Fruit fly (Drosophila melanogaster) whole organism, prepupa: ENCODE results near the gene CG5989.

ENCODE experiments used
- CG10631 ChIP-seq: fragments of 200-800 bp; sonication (Bioruptor generic); optimal IDR thresholded peaks from 2 replicates; lab custom pipeline; 2016; ENCODE audit warnings: missing biosample characterization, missing genetic modification characterization
- CG10669 ChIP-seq: fragments of 200-800 bp; sonication (Bioruptor generic); optimal IDR thresholded peaks from 3 replicates; lab custom pipeline; 2018; ENCODE audit warnings: missing biosample characterization, mild to moderate bottlenecking, missing genetic modification characterization, moderate library complexity
- CG11294 ChIP-seq: fragments of 200-800 bp; sonication (Bioruptor generic); IDR thresholded peaks from 2 replicates; pipeline ENCODE4 v1.3.6; 2022; ENCODE audit warnings: missing biosample characterization, missing genetic modification characterization
- CG11762 ChIP-seq: fragments of 200-800 bp; sonication (Bioruptor generic); optimal IDR thresholded peaks from 3 replicates; lab custom pipeline; 2016; ENCODE audit warnings: missing biosample characterization, missing genetic modification characterization; ENCODE audit not compliant: insufficient read depth
- CG11902 ChIP-seq: fragments of 200-800 bp; sonication (Bioruptor generic); optimal IDR thresholded peaks from 3 replicates; lab custom pipeline; 2016; ENCODE audit warnings: missing biosample characterization, missing genetic modification characterization
- CG1621 ChIP-seq: fragments of 200-800 bp; sonication (Bioruptor generic); optimal IDR thresholded peaks from 3 replicates; lab custom pipeline; 2018; ENCODE audit warnings: missing biosample characterization, mild to moderate bottlenecking, missing genetic modification characterization
- CG16779 ChIP-seq: fragments of 200-800 bp; sonication (Bioruptor generic); optimal IDR thresholded peaks from 3 replicates; lab custom pipeline; 2017; ENCODE audit warnings: missing biosample characterization, mild to moderate bottlenecking, missing genetic modification characterization
- CG3032 ChIP-seq: fragments of 200-800 bp; optimal IDR thresholded peaks from 2 replicates; lab custom pipeline; 2019; ENCODE audit warnings: missing biosample characterization, mild to moderate bottlenecking, missing genetic modification characterization, moderate library complexity
- CG32006 ChIP-seq: fragments of 200-800 bp; sonication (Bioruptor generic); optimal IDR thresholded peaks from 3 replicates; lab custom pipeline; 2017; ENCODE audit warnings: missing biosample characterization, mild to moderate bottlenecking, missing genetic modification characterization
- CG3919 ChIP-seq: fragments of 200-800 bp; sonication (Bioruptor generic); optimal IDR thresholded peaks from 3 replicates; lab custom pipeline; 2016; ENCODE audit warnings: missing biosample characterization, missing genetic modification characterization
- CG4318 ChIP-seq: fragments of 200-800 bp; sonication (Bioruptor generic); optimal IDR thresholded peaks from 3 replicates; lab custom pipeline; 2017; ENCODE audit warnings: missing biosample characterization, mild to moderate bottlenecking, missing genetic modification characterization
- CG6276 ChIP-seq: fragments of 200-800 bp; sonication (Bioruptor generic); optimal IDR thresholded peaks from 2 replicates; lab custom pipeline; 2017; ENCODE audit warnings: missing biosample characterization, mild to moderate bottlenecking, missing genetic modification characterization
- CG6792 ChIP-seq: fragments of 200-800 bp; sonication (Bioruptor generic); optimal IDR thresholded peaks from 3 replicates; lab custom pipeline; 2016; ENCODE audit warnings: missing biosample characterization, missing genetic modification characterization
- CG6808 ChIP-seq: fragments of 200-800 bp; sonication (Bioruptor generic); optimal IDR thresholded peaks from 3 replicates; lab custom pipeline; 2017; ENCODE audit warnings: missing biosample characterization, missing genetic modification characterization, mild to moderate bottlenecking, moderate library complexity, missing genetic modification reagents
- CG6854 ChIP-seq: fragments of 200-800 bp; sonication (Bioruptor generic); optimal IDR thresholded peaks from 2 replicates; lab custom pipeline; 2017; ENCODE audit warnings: missing biosample characterization, mild to moderate bottlenecking, missing genetic modification characterization
- CG7368 ChIP-seq: fragments of 200-800 bp; sonication (Bioruptor generic); optimal IDR thresholded peaks from 3 replicates; lab custom pipeline; 2016; ENCODE audit warnings: missing biosample characterization, missing genetic modification characterization
- CG8119 ChIP-seq: fragments of 200-800 bp; sonication (Bioruptor generic); IDR thresholded peaks from 3 replicates; pipeline ENCODE4 v1.3.6; 2022; ENCODE audit warnings: missing biosample characterization, missing genetic modification characterization
- CG8319 ChIP-seq: fragments of 200-800 bp; sonication (Bioruptor generic); optimal IDR thresholded peaks from 3 replicates; lab custom pipeline; 2016; ENCODE audit warnings: missing biosample characterization, missing genetic modification characterization
- CG8632 ChIP-seq: fragments of 200-800 bp; sonication (Bioruptor generic); optimal IDR thresholded peaks from 3 replicates; lab custom pipeline; 2016; ENCODE audit warnings: missing biosample characterization, missing genetic modification characterization
- Eip75B ChIP-seq: fragments of 200-800 bp; sonication (Bioruptor generic); optimal IDR thresholded peaks from 3 replicates; lab custom pipeline; 2016; ENCODE audit warnings: missing biosample characterization, missing genetic modification characterization
- Eip78C ChIP-seq: fragments of 200-800 bp; sonication (Bioruptor generic); peaks from one replicate; lab custom pipeline; 2016; ENCODE audit warnings: missing biosample characterization, missing genetic modification characterization
- Eip93F ChIP-seq: fragments of 200-800 bp; sonication (Bioruptor generic); optimal IDR thresholded peaks from 2 replicates; lab custom pipeline; 2016; ENCODE audit warnings: missing biosample characterization, mild to moderate bottlenecking, missing genetic modification characterization
- Ets21C ChIP-seq: fragments of 200-800 bp; sonication (Bioruptor generic); optimal IDR thresholded peaks from 3 replicates; lab custom pipeline; 2016; ENCODE audit warnings: missing biosample characterization, missing genetic modification characterization
- Ets96B ChIP-seq: fragments of 200-800 bp; optimal IDR thresholded peaks from 2 replicates; lab custom pipeline; 2019; ENCODE audit warnings: missing biosample characterization, mild to moderate bottlenecking, missing genetic modification characterization, moderate library complexity
- Hr39 ChIP-seq: fragments of 200-800 bp; sonication (Bioruptor generic); optimal IDR thresholded peaks from 2 replicates; lab custom pipeline; 2016; ENCODE audit warnings: missing biosample characterization, missing genetic modification characterization
- Lpt ChIP-seq: fragments of 200-800 bp; sonication (Bioruptor generic); optimal IDR thresholded peaks from 3 replicates; lab custom pipeline; 2016; ENCODE audit warnings: missing biosample characterization, missing genetic modification characterization
- Met ChIP-seq: fragments of 200-800 bp; sonication (Bioruptor generic); optimal IDR thresholded peaks from 3 replicates; lab custom pipeline; 2016; ENCODE audit warnings: missing biosample characterization, missing genetic modification characterization
- OdsH ChIP-seq: fragments of 200-800 bp; sonication (Bioruptor generic); optimal IDR thresholded peaks from 3 replicates; lab custom pipeline; 2016; ENCODE audit warnings: missing biosample characterization, missing genetic modification characterization
- Smox ChIP-seq: fragments of 200-800 bp; sonication (Bioruptor generic); optimal IDR thresholded peaks from 3 replicates; lab custom pipeline; 2016; ENCODE audit warnings: missing biosample characterization, missing genetic modification characterization
- Sox102F ChIP-seq: fragments of 200-800 bp; sonication (Bioruptor generic); optimal IDR thresholded peaks from 2 replicates; lab custom pipeline; 2016; ENCODE audit warnings: missing biosample characterization, mild to moderate bottlenecking, missing genetic modification characterization
- Sox15 ChIP-seq: fragments of 200-800 bp; sonication (Bioruptor generic); optimal IDR thresholded peaks from 3 replicates; lab custom pipeline; 2016; ENCODE audit warnings: missing biosample characterization, missing genetic modification characterization
- achi ChIP-seq: fragments of 200-800 bp; sonication (Bioruptor generic); optimal IDR thresholded peaks from 3 replicates; lab custom pipeline; 2016; ENCODE audit warnings: missing biosample characterization, missing genetic modification characterization
- acj6 ChIP-seq: fragments of 200-800 bp; sonication (Bioruptor generic); optimal IDR thresholded peaks from 3 replicates; lab custom pipeline; 2016; ENCODE audit warnings: missing biosample characterization, missing genetic modification characterization
- cyc ChIP-seq: fragments of 200-800 bp; sonication (Bioruptor generic); optimal IDR thresholded peaks from 3 replicates; lab custom pipeline; 2016; ENCODE audit warnings: missing biosample characterization, missing genetic modification characterization
- dac ChIP-seq: fragments of 200-800 bp; sonication (Bioruptor generic); optimal IDR thresholded peaks from 2 replicates; lab custom pipeline; 2017; ENCODE audit warnings: missing biosample characterization, mild to moderate bottlenecking, missing genetic modification characterization
- dsx ChIP-seq: fragments of 200-800 bp; optimal IDR thresholded peaks from 3 replicates; lab custom pipeline; 2019; ENCODE audit warnings: missing biosample characterization, mild to moderate bottlenecking, missing genetic modification characterization, moderate library complexity; ENCODE audit not compliant: poor library complexity, severe bottlenecking
- eg ChIP-seq: fragments of 200-800 bp; sonication (Bioruptor generic); IDR thresholded peaks from 3 replicates; pipeline ENCODE4 v1.3.6; 2022; ENCODE audit warnings: missing biosample characterization, missing genetic modification characterization
- fd85E ChIP-seq: fragments of 200-800 bp; sonication (Bioruptor generic); optimal IDR thresholded peaks from 3 replicates; lab custom pipeline; 2016; ENCODE audit warnings: missing biosample characterization, missing genetic modification characterization
- fkh ChIP-seq: fragments of 200-800 bp; sonication (Bioruptor generic); optimal IDR thresholded peaks from 3 replicates; lab custom pipeline; 2017; ENCODE audit warnings: missing biosample characterization, mild to moderate bottlenecking, missing genetic modification characterization, moderate library complexity
- salr ChIP-seq, 2 experiments: fragments of 200-800 bp; sonication (Bioruptor generic); optimal IDR thresholded peaks; 3 replicates each; lab custom pipeline; 2016 to 2018; ENCODE audit warnings: missing biosample characterization in 2 of 2, missing genetic modification characterization in 2 of 2, mild to moderate bottlenecking in 1 of 2
- spab ChIP-seq: fragments of 200-800 bp; sonication (Bioruptor generic); optimal IDR thresholded peaks from 2 replicates; lab custom pipeline; 2017; ENCODE audit warnings: missing biosample characterization, mild to moderate bottlenecking, missing genetic modification characterization, missing genetic modification reagents
- ss ChIP-seq, 2 experiments: fragments of 200-800 bp; sonication (Bioruptor generic); optimal IDR thresholded peaks; 2 replicates in 1 of 2; 3 replicates in 1 of 2; lab custom pipeline; 2017 to 2018; ENCODE audit warnings: mild to moderate bottlenecking in 2 of 2, missing biosample characterization in 2 of 2, missing genetic modification characterization in 2 of 2, moderate library complexity in 1 of 2
- svp ChIP-seq: fragments of 200-800 bp; sonication (Bioruptor generic); peaks from one replicate; lab custom pipeline; 2016; ENCODE audit warnings: missing biosample characterization, missing genetic modification characterization

The CG5989 gene

dm6 chr3L:8603880-8604692, at the start of gene CG5989, which contains the start of gene CG6282 (continued):
- TF ChIP-seq dac (GFP tag; lab: Kevin White, UChicago) (peak; percentile 41), Smox (GFP tag; lab: Kevin White, UChicago) (peak; percentile 7), CG11902 (GFP tag; lab: Kevin White, UChicago) (no peak), Eip78C (GFP tag; lab: Kevin White, UChicago) (peak; percentile 66), Eip93F (GFP tag; lab: Kevin White, UChicago) (no peak), CG6276 (GFP tag; lab: Kevin White, UChicago) (no peak), Eip75B (GFP tag; lab: Kevin White, UChicago) (peak; percentile 41), salr (GFP tag; optimal IDR thresholded peaks at IDR 0.05; lab: Kevin White, UChicago) (no peak), Ets96B (no peak)

DNA sequence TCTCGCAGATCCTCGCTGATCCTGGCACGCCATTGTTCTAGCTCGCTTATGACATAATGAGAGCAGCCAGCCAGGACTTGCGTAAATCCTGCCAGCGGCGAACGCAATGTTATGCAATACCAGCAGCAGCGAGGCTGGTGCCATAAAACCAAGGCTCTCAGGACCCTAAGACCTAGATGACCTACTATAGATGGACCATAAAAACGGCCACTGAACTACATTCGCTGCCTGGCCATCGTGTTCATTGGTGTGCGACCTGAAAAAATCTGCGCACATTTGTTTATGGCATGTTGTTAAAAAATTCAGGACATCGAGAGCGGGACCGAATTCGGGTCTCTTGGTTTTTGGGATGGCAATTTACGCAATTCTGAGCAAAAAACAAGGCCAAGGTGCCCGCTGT, 49.6 kb upstream of the CG5989 start:
- TF ChIP-seq spab (GFP tag; lab: Kevin White, UChicago) (no peak), dsx (GFP tag; lab: Kevin White, UChicago) (no peak), CG10631 (no peak), Eip78C (GFP tag; lab: Kevin White, UChicago) (peak; percentile 19), CG6854 (no peak), Smox (GFP tag; lab: Kevin White, UChicago) (no peak), CG6276 (GFP tag; lab: Kevin White, UChicago) (no peak), Met (no peak), Sox15 (GFP tag; lab: Kevin White, UChicago) (no peak)

- TF ChIP-seq CG4318 (GFP tag; lab: Kevin White, UChicago) (no peak), Met (peak; percentile 68), CG8632 (GFP tag; lab: Kevin White, UChicago) (no peak), Sox102F (GFP tag; lab: Kevin White, UChicago) (no peak), Hr39 (no peak), eg (no peak), svp (GFP tag; lab: Kevin White, UChicago) (peak; percentile 60), CG11902 (GFP tag; lab: Kevin White, UChicago) (no peak), CG6854 (peak; percentile 87), Smox (GFP tag; lab: Kevin White, UChicago) (no peak), CG3032 (tag; lab: Kevin White, UChicago) (no peak), OdsH (GFP tag; lab: Kevin White, UChicago) (no peak), Ets21C (GFP tag; lab: Kevin White, UChicago) (no peak), Lpt (GFP tag; lab: Kevin White, UChicago) (no peak), ss (GFP tag; optimal IDR thresholded peaks at IDR 0.05; lab: Kevin White, UChicago) (peak; percentile 51 to 93), CG3919 (GFP tag; lab: Kevin White, UChicago) (peak; percentile 17), Eip78C (GFP tag; lab: Kevin White, UChicago) (peak; percentile 80), CG32006 (GFP tag; lab: Kevin White, UChicago) (no peak), achi (no peak), CG6276 (GFP tag; lab: Kevin White, UChicago) (no peak), Sox15 (GFP tag; lab: Kevin White, UChicago) (no peak), cyc (GFP tag; lab: Kevin White, UChicago) (no peak), dac (GFP tag; lab: Kevin White, UChicago) (no peak), CG16779 (no peak), acj6 (GFP tag; lab: Kevin White, UChicago) (no peak), CG10631 (no peak), CG11762 (GFP tag; lab: Kevin White, UChicago) (no peak), fd85E (GFP tag; lab: Kevin White, UChicago) (no peak), CG1621 (peak; percentile 23), CG6808 (GFP tag; lab: Kevin White, UChicago) (no peak), CG7368 (no peak), fkh (GFP tag; lab: Kevin White, UChicago) (no peak), CG6792 (GFP tag; lab: Kevin White, UChicago) (no peak), CG8119 (GFP tag; lab: Robert Waterston, UW) (no peak), CG8319 (GFP tag; lab: Kevin White, UChicago) (no peak), CG10669 (GFP tag; lab: Kevin White, UChicago) (no peak), CG11294 (GFP tag; lab: Robert Waterston, UW) (no peak)
- TF ChIP-seq, all 60 proteins: peak for 7
Measured at dm6 chr3L:8652572-8652977, 48.6 kb upstream of the CG5989 start.
